Worm (Caenorhabditis elegans) whole organism, early embryonic: ENCODE measurements around the gene Y50E8A.5.

Source experiments
- F13C5.2 ChIP-seq: sonication (generic microtip); optimal IDR thresholded peaks from 2 replicates; lab custom pipeline; 2017; ENCODE audit warnings: mild to moderate bottlenecking, missing genetic modification characterization, inconsistent platforms, missing compliant biosample characterization
- aly-1 ChIP-seq: sonication (generic microtip); optimal IDR thresholded peaks from 2 replicates; lab custom pipeline; 2016; ENCODE audit warnings: missing genetic modification characterization, missing compliant biosample characterization
- ama-1 ChIP-seq: fragments of 150-350 bp; optimal IDR thresholded peaks from 2 replicates; lab custom pipeline; 2014
- ceh-13 ChIP-seq: fragments of 200-800 bp; sonication (Bioruptor generic); optimal IDR thresholded peaks from 2 replicates; lab custom pipeline; 2018; ENCODE audit warnings: mild to moderate bottlenecking, missing genetic modification characterization, missing compliant biosample characterization
- ceh-36 ChIP-seq: sonication (generic microtip); optimal IDR thresholded peaks from 2 replicates; lab custom pipeline; 2016; ENCODE audit warnings: missing genetic modification characterization, inconsistent platforms, missing compliant biosample characterization
- flt-1 ChIP-seq: fragments of 200-800 bp; sonication (Bioruptor generic); IDR thresholded peaks from 2 replicates; pipeline ENCODE4 v1.3.6; 2022; ENCODE audit warnings: missing genetic modification characterization, missing compliant biosample characterization
- hmbx-1 ChIP-seq: sonication (generic microtip); optimal IDR thresholded peaks from 2 replicates; lab custom pipeline; 2016; ENCODE audit warnings: mild to moderate bottlenecking, missing genetic modification characterization, missing compliant biosample characterization
- pes-1 ChIP-seq: fragments of 200-800 bp; sonication (Bioruptor generic); IDR thresholded peaks from 2 replicates; pipeline ENCODE4 v1.3.6; 2022; ENCODE audit warnings: missing genetic modification reagents, missing genetic modification characterization, missing compliant biosample characterization
- scrt-1 ChIP-seq: fragments of 200-800 bp; sonication (Bioruptor generic); IDR thresholded peaks from 2 replicates; pipeline ENCODE4 v1.3.6; 2022; ENCODE audit warnings: missing genetic modification characterization, missing compliant biosample characterization
- sea-1 ChIP-seq: fragments of 200-800 bp; sonication (Bioruptor generic); conservative IDR thresholded peaks from 2 replicates; pipeline ENCODE4 v1.3.6; 2022; ENCODE audit warnings: missing genetic modification characterization, missing compliant biosample characterization
- tbx-11 ChIP-seq: fragments of 200-800 bp; sonication (Bioruptor generic); IDR thresholded peaks from 2 replicates; pipeline ENCODE4 v1.3.6; 2022; ENCODE audit warnings: missing genetic modification characterization, missing compliant biosample characterization
- tbx-37 ChIP-seq: fragments of 200-800 bp; sonication (Bioruptor generic); conservative IDR thresholded peaks from 2 replicates; pipeline ENCODE4 v1.3.6; 2022; ENCODE audit warnings: missing genetic modification reagents, missing genetic modification characterization, missing compliant biosample characterization

- TF ChIP-seq aly-1 (tag; lab: Kevin White, UChicago) = no peak
- no peak for TF ChIP-seq ama-1 (lab: Kevin White, UChicago)
- TF ChIP-seq F13C5.2 = no peak
- no peak for TF ChIP-seq flt-1
- TF ChIP-seq pes-1 (GFP tag; lab: Robert Waterston, UW) = no peak
- TF ChIP-seq hmbx-1 = no peak
- TF ChIP-seq scrt-1 = no peak
- no peak for TF ChIP-seq ceh-36 (tag; lab: Kevin White, UChicago)
- TF ChIP-seq sea-1 (GFP tag; lab: Robert Waterston, UW) = no peak
- no peak for TF ChIP-seq tbx-11 (GFP tag; lab: Robert Waterston, UW)
- no peak for TF ChIP-seq tbx-37 (GFP tag; lab: Robert Waterston, UW)
- no peak for TF ChIP-seq ceh-13 (GFP tag; lab: Kevin White, UChicago)
Measured at ce11 chrV:14698005-14698404, 38.7 kb downstream of the Y50E8A.5 start.
